Fruit fly (Drosophila melanogaster) whole organism, adult: Measurements from ENCODE around the gene Mst57Da.

Experiments used
- CG11617 ChIP-seq: fragments of 200-800 bp; sonication (Bioruptor generic); optimal IDR thresholded peaks from 2 replicates; lab custom pipeline; 2017; ENCODE audit warnings: mild to moderate bottlenecking, missing biosample characterization, missing genetic modification reagents, missing genetic modification characterization
- CG33017 ChIP-seq: fragments of 200-800 bp; sonication (Bioruptor generic); optimal IDR thresholded peaks from 2 replicates; lab custom pipeline; 2018; ENCODE audit warnings: missing biosample characterization, mild to moderate bottlenecking, missing genetic modification characterization, moderate library complexity
- CG5204 ChIP-seq: fragments of 200-800 bp; sonication (Bioruptor generic); optimal IDR thresholded peaks from 2 replicates; lab custom pipeline; 2016; ENCODE audit warnings: missing biosample characterization, missing genetic modification characterization
- Hr96 ChIP-seq: fragments of 200-800 bp; sonication (Bioruptor generic); optimal IDR thresholded peaks from 2 replicates; lab custom pipeline; 2016; ENCODE audit warnings: missing biosample characterization, missing genetic modification characterization
- Mnt ChIP-seq: fragments of 200-800 bp; sonication (Bioruptor generic); optimal IDR thresholded peaks from 2 replicates; lab custom pipeline; 2016; ENCODE audit warnings: missing biosample characterization, mild to moderate bottlenecking, missing genetic modification characterization
- cic ChIP-seq: fragments of 200-800 bp; sonication (Bioruptor generic); optimal IDR thresholded peaks from 2 replicates; lab custom pipeline; 2017; ENCODE audit warnings: missing biosample characterization, mild to moderate bottlenecking, missing genetic modification characterization, moderate library complexity
- kay ChIP-seq: fragments of 200-800 bp; sonication (Bioruptor generic); peaks from one replicate; lab custom pipeline; 2016; ENCODE audit warnings: missing biosample characterization, missing genetic modification characterization, borderline replicate concordance
- pad ChIP-seq: fragments of 200-800 bp; sonication (Bioruptor generic); optimal IDR thresholded peaks from 3 replicates; lab custom pipeline; 2017; ENCODE audit warnings: missing biosample characterization, missing genetic modification characterization, mild to moderate bottlenecking, moderate library complexity, missing genetic modification reagents
- tj ChIP-seq: fragments of 200-800 bp; sonication (Bioruptor generic); optimal IDR thresholded peaks from 3 replicates; lab custom pipeline; 2017; ENCODE audit warnings: missing biosample characterization, mild to moderate bottlenecking, missing genetic modification characterization, moderate library complexity

dm6 chr3R:25787198-25787597 lies 44.5 kb downstream of the Mst57Da start, which contains the start of gene CG4960:
- TF ChIP-seq CG5204 (GFP tag; lab: Kevin White, UChicago) (no peak), Mnt (no peak), CG33017 (tag; lab: Kevin White, UChicago) (no peak), Hr96 (GFP tag; lab: Kevin White, UChicago) (no peak), kay (GFP tag; lab: Kevin White, UChicago) (no peak), pad (no peak), tj (GFP tag; lab: Kevin White, UChicago) (no peak), CG11617 (GFP tag; lab: Kevin White, UChicago) (no peak), cic (GFP tag; lab: Kevin White, UChicago) (no peak)
